Worm (Caenorhabditis elegans): ENCODE measurements around the gene B0281.4.

DNA sequence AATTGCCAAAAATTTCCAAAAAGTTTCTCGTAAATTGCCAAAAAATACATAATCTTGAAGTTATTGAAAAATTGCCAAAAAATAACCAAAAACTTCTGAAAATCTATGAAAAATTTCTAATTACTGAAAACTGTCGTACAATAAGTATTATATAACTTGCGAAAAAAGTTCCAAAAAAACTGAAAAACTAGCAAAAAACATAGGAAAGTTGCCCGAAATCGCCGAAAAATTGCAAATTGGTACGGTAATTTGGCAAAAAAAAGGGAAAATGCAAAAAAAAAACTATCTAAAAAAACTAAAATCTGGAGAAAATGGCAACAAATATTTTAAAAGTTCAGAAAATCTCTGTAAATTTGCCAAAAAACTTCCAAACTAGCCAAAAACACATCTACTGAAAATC lies 42.9 kb upstream of the B0281.4 start, which contains the start of gene enri-1:
- TF ChIP-seq zag-1 (tag; optimal IDR thresholded peaks at IDR 0.05): no peak
- no peak for TF ChIP-seq unc-39 (tag; optimal IDR thresholded peaks at IDR 0.05)
- no peak for TF ChIP-seq nhr-77 (tag; optimal IDR thresholded peaks at IDR 0.05)
- no peak for TF ChIP-seq fos-1 (tag; optimal IDR thresholded peaks at IDR 0.05)
- no peak for TF ChIP-seq pqm-1 (tag; optimal IDR thresholded peaks at IDR 0.05)
- no peak for TF ChIP-seq ceh-16 (tag; optimal IDR thresholded peaks at IDR 0.05)
- TF ChIP-seq nhr-237 (tag; optimal IDR thresholded peaks at IDR 0.05): no peak
- no peak for TF ChIP-seq elt-3 (tag; optimal IDR thresholded peaks at IDR 0.05)
- TF ChIP-seq nfya-1 (tag; optimal IDR thresholded peaks at IDR 0.05; ENCODE audit: insufficient read depth): no peak
- no peak for TF ChIP-seq ama-1 (optimal IDR thresholded peaks at IDR 0.05)
